Worm (Caenorhabditis elegans): ENCODE data around the gene nhr-27.

The nhr-27 gene

DNA sequence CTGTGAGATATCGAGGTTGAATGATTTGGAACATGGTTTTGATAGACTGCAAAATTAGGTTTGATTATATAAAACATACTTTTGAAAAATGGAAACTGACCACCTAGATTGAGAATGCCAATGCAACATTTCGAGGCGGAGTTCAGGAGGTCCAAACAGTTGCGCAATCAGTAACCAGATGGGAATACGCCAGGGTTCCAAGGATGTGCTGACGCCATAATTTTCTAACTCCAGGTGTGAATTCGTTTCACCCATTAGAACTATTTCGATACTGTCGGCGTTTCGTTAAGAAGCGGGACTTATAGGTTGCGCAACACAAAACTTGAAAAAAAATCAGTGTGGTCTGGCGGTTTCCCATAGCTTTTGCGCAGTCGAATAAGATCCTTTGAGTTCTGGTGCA is 148.3 kb downstream of the nhr-27 start, which contains the start of gene C02B4.3:
C02B4.3 (minus strand) TSS at position 34 of the 400 bp plus-strand sequence.
- TF ChIP-seq ZK546.5 (tag; optimal IDR thresholded peaks at IDR 0.05) (no peak), ceh-16 (tag; optimal IDR thresholded peaks at IDR 0.05) (no peak)

DNA sequence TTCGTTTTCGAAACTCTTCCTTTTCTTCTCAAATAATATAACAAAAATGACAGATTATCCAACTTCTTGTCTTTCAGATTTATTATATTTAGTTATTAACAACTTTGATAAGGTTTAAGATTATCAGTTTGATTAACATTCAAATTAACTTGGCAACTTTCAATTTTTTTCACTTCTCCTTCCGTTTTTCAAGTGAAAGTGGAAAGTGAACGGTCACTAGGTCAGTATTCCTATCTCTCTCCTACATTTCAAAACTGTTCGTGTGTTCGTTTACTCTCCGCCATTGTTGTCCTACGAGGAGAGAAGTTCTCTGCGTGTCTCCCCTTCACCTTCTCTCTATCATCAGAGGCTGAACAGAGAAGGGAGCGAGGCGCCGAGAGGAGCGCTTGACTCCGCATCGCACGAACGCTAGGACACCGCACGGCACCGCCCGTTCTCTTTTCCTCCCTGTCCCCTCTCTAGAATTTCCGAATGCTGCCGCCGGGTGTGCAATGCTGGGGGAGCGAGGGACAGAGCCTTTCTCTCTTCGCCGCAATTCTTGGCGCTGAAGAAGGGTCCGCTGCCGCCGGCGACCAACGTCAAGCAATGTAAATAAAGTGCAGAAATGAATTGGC is 151.6 kb downstream of the nhr-27 start:
- TF ChIP-seq ZK546.5 (tag; optimal IDR thresholded peaks at IDR 0.05), result no peak
- peak; percentile 29 for TF ChIP-seq unc-55 (GFP tag; optimal IDR thresholded peaks at IDR 0.05)
- peak; percentile 45 for TF ChIP-seq egl-27 (tag; optimal IDR thresholded peaks at IDR 0.05)
- TF ChIP-seq Y55F3AM.14 (GFP tag; optimal IDR thresholded peaks at IDR 0.05), result peak; percentile 36
- TF ChIP-seq lsy-2 (tag; optimal IDR thresholded peaks at IDR 0.05), result peak in 1 of 2 experiments; percentile 28
- no peak for TF ChIP-seq gmeb-1 (tag; optimal IDR thresholded peaks at IDR 0.05)
- peak; percentile 65 for TF ChIP-seq F13H6.1 (tag; optimal IDR thresholded peaks at IDR 0.05)
- peak; percentile 35 to 41 for TF ChIP-seq mdl-1 (tag; optimal IDR thresholded peaks at IDR 0.05)
- TF ChIP-seq peb-1 (tag; optimal IDR thresholded peaks at IDR 0.05), result peak; percentile 22
- TF ChIP-seq crh-2 (tag; optimal IDR thresholded peaks at IDR 0.05), result no peak
- TF ChIP-seq blmp-1 (tag; optimal IDR thresholded peaks at IDR 0.05; ENCODE audit: insufficient read depth), result peak; percentile 89
- TF ChIP-seq nhr-6 (tag; optimal IDR thresholded peaks at IDR 0.05), result no peak
- peak; percentile 37 for TF ChIP-seq fos-1 (tag; optimal IDR thresholded peaks at IDR 0.05)
- TF ChIP-seq mbf-1 (tag; optimal IDR thresholded peaks at IDR 0.05), result no peak
- TF ChIP-seq dmd-4 (tag; optimal IDR thresholded peaks at IDR 0.05), result no peak
- TF ChIP-seq zag-1 (tag; optimal IDR thresholded peaks at IDR 0.05), result peak; percentile 41
- peak; percentile 8 for TF ChIP-seq nhr-21 (tag; optimal IDR thresholded peaks at IDR 0.05)
- peak; percentile 2 for TF ChIP-seq sem-4 (tag; optimal IDR thresholded peaks at IDR 0.05)

Measured in whole organism, L2 larva.